Worm (Caenorhabditis elegans): ENCODE results near the gene W03B1.3.

- TF ChIP-seq ref-1 (GFP tag; conservative IDR thresholded peaks at IDR 0.05) (no peak), flt-1 (GFP tag; IDR thresholded peaks at IDR 0.05) (no peak), med-1 (GFP tag; optimal IDR thresholded peaks at IDR 0.05; ENCODE audit: insufficient read depth) (no peak), cog-1 (tag; optimal IDR thresholded peaks at IDR 0.05) (no peak), ztf-29 (GFP tag; IDR thresholded peaks at IDR 0.05) (no peak), ztf-23 (GFP tag; IDR thresholded peaks at IDR 0.05) (no peak), klf-2 (GFP tag; conservative IDR thresholded peaks at IDR 0.05) (no peak)
These were observed 19.1 kb downstream of the W03B1.3 start, which contains the start of gene Y24D9B.1 for ce11 chrIV:4316813-4317408.

Data from whole organism, midembryonic.